Worm (Caenorhabditis elegans) whole organism, L1 larva: Measurements from ENCODE around the gene ttr-14.

Experiments
- dsc-1 ChIP-seq: sonication (generic microtip); optimal IDR thresholded peaks from 2 replicates; lab custom pipeline; 2016; ENCODE audit warnings: mild to moderate bottlenecking, missing genetic modification characterization, missing compliant biosample characterization
- efl-1 ChIP-seq, 4 experiments: fragments of 150-350 bp; optimal IDR thresholded peaks in 3 of 4; peaks in 1 of 4; 1 replicate in 1 of 4; 2 replicates in 3 of 4; lab custom pipeline; 2014; ENCODE audit warnings: missing biosample characterization in 2 of 4, missing genetic modification characterization in 2 of 4, missing genetic modification reagents in 2 of 4
- elt-2 ChIP-seq: sonication (generic microtip); optimal IDR thresholded peaks from 2 replicates; lab custom pipeline; 2016; ENCODE audit warnings: missing genetic modification characterization, mild to moderate bottlenecking, inconsistent platforms, missing compliant biosample characterization, missing genetic modification reagents
- snpc-4 ChIP-seq: fragments of 150-350 bp; optimal IDR thresholded peaks from 2 replicates; lab custom pipeline; 2014; ENCODE audit warnings: missing biosample characterization, missing genetic modification characterization
- unc-86 ChIP-seq: sonication (generic microtip); optimal IDR thresholded peaks from 2 replicates; lab custom pipeline; 2016; ENCODE audit warnings: missing genetic modification characterization, missing compliant biosample characterization

The ttr-14 gene

ce11 chrX:10837609-10838008 is 50.3 kb downstream of the ttr-14 start:
- TF ChIP-seq dsc-1 (tag; lab: Kevin White, UChicago): peak; percentile 62
- no peak for TF ChIP-seq elt-2 (tag; lab: Kevin White, UChicago)
- TF ChIP-seq efl-1 (optimal IDR thresholded peaks at IDR 0.05; lab: Kevin White, UChicago): no peak
- peak in 1 of 2 experiments; percentile 79 for TF ChIP-seq efl-1 (GFP tag; optimal IDR thresholded peaks at IDR 0.05 in 1 of 2; lab: Kevin White, UChicago)

DNA sequence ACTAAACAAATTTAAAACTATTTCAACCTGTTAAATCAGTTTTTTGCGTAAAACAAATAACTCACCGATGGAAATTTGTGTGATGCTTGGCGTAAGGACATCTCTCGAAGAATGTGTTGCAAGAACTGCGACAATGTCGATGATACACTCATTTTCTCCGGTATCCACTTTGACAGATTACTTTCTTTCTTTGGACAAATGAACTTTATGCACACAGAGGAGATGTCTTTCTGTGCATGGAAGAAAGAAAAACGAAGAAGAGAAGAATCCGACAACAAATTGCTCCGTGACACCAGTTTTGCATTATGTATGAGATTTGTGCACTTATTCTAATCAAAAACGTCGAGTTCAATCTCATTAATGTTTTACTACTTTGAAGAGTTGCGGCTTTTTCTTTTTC is 51.2 kb downstream of the ttr-14 start, which contains the start of gene plc-1:
Gene plc-1, minus strand, starts transcription at position 101 of the 400 bp plus-strand sequence.
- no peak for TF ChIP-seq snpc-4
- TF ChIP-seq unc-86: peak; percentile 42
